Fruit fly (Drosophila melanogaster) whole organism, embryonic: ENCODE data around the gene ttm50.

Experiments
- Blimp-1 ChIP-seq: fragments of 200-800 bp; sonication (Bioruptor generic); optimal IDR thresholded peaks from 3 replicates; lab custom pipeline; 2018; ENCODE audit warnings: missing biosample characterization, missing genetic modification characterization, mild to moderate bottlenecking, moderate library complexity, missing genetic modification reagents
- CG10431 ChIP-seq: fragments of 200-800 bp; sonication (Bioruptor generic); optimal IDR thresholded peaks from 3 replicates; lab custom pipeline; 2018; ENCODE audit warnings: missing biosample characterization, mild to moderate bottlenecking, missing genetic modification characterization
- CG12104 ChIP-seq: fragments of 200-800 bp; sonication (Bioruptor generic); optimal IDR thresholded peaks from 3 replicates; lab custom pipeline; 2016; ENCODE audit warnings: missing biosample characterization, missing genetic modification characterization
- CG12659 ChIP-seq: fragments of 200-800 bp; sonication (Bioruptor generic); optimal IDR thresholded peaks from 3 replicates; lab custom pipeline; 2017; ENCODE audit warnings: mild to moderate bottlenecking, missing biosample characterization, missing genetic modification reagents, missing genetic modification characterization
- CG13287 ChIP-seq: fragments of 200-800 bp; sonication (Bioruptor generic); IDR thresholded peaks from 2 replicates; pipeline ENCODE4 v1.3.6; 2022; ENCODE audit warnings: missing biosample characterization, missing genetic modification characterization; ENCODE audit not compliant: partially characterized antibody
- CG13894 ChIP-seq: fragments of 200-800 bp; sonication (Bioruptor generic); optimal IDR thresholded peaks from 3 replicates; lab custom pipeline; 2018; ENCODE audit warnings: missing biosample characterization, mild to moderate bottlenecking, missing genetic modification characterization, moderate library complexity
- CG14441 ChIP-seq: fragments of 200-800 bp; sonication (Bioruptor generic); IDR thresholded peaks from 2 replicates; pipeline ENCODE4 v1.3.6; 2022; ENCODE audit warnings: missing biosample characterization, missing genetic modification characterization
- CG15011 ChIP-seq: fragments of 200-800 bp; sonication (Bioruptor generic); optimal IDR thresholded peaks from 3 replicates; lab custom pipeline; 2018; ENCODE audit warnings: missing biosample characterization, mild to moderate bottlenecking, missing genetic modification characterization
- CG1647 ChIP-seq: fragments of 200-800 bp; sonication (Bioruptor generic); optimal IDR thresholded peaks from 3 replicates; lab custom pipeline; 2016; ENCODE audit warnings: missing biosample characterization, missing genetic modification characterization
- CG17186 ChIP-seq: fragments of 200-800 bp; sonication (Bioruptor generic); optimal IDR thresholded peaks from 3 replicates; lab custom pipeline; 2017; ENCODE audit warnings: missing biosample characterization, missing genetic modification reagents, missing genetic modification characterization
- CG17359 ChIP-seq: fragments of 200-800 bp; sonication (Bioruptor generic); optimal IDR thresholded peaks from 3 replicates; lab custom pipeline; 2018; ENCODE audit warnings: missing biosample characterization, mild to moderate bottlenecking, missing genetic modification characterization, moderate library complexity
- CG18011 ChIP-seq: fragments of 200-800 bp; sonication (Bioruptor generic); optimal IDR thresholded peaks from 2 replicates; lab custom pipeline; 2017; ENCODE audit warnings: missing biosample characterization, missing genetic modification characterization, mild to moderate bottlenecking, moderate library complexity, missing genotype
- CG2712 ChIP-seq: fragments of 200-800 bp; optimal IDR thresholded peaks from 3 replicates; lab custom pipeline; 2019; ENCODE audit warnings: missing biosample characterization, mild to moderate bottlenecking, missing genetic modification characterization, moderate library complexity
- CG31365 ChIP-seq: fragments of 200-800 bp; sonication (Bioruptor generic); optimal IDR thresholded peaks from 2 replicates; lab custom pipeline; 2018; ENCODE audit warnings: missing biosample characterization, mild to moderate bottlenecking, missing genetic modification characterization
- CG4404 ChIP-seq: fragments of 200-800 bp; sonication (Bioruptor generic); IDR thresholded peaks from 2 replicates; pipeline ENCODE4 v1.3.6; 2022; ENCODE audit warnings: missing biosample characterization, missing genetic modification characterization
- CG4617 ChIP-seq: fragments of 200-800 bp; sonication (Bioruptor generic); optimal IDR thresholded peaks from 3 replicates; lab custom pipeline; 2016; ENCODE audit warnings: missing biosample characterization, missing genetic modification characterization, borderline replicate concordance
- CG6654 ChIP-seq: fragments of 200-800 bp; sonication (Bioruptor generic); optimal IDR thresholded peaks from 2 replicates; lab custom pipeline; 2017; ENCODE audit warnings: missing biosample characterization, mild to moderate bottlenecking, missing genetic modification characterization
- CG6683 ChIP-seq: fragments of 200-800 bp; sonication (Bioruptor generic); optimal IDR thresholded peaks from 2 replicates; lab custom pipeline; 2017; ENCODE audit warnings: missing biosample characterization, mild to moderate bottlenecking, missing genetic modification characterization, missing genetic modification reagents
- CG6689 ChIP-seq: fragments of 200-800 bp; sonication (Bioruptor generic); IDR thresholded peaks from 2 replicates; pipeline ENCODE4 v1.3.6; 2022; ENCODE audit warnings: missing biosample characterization, missing genetic modification characterization
- CG8388 ChIP-seq: fragments of 200-800 bp; sonication (Bioruptor generic); optimal IDR thresholded peaks from 2 replicates; lab custom pipeline; 2019; ENCODE audit warnings: missing biosample characterization, mild to moderate bottlenecking, missing genetic modification characterization, moderate library complexity
- CG9797 ChIP-seq: fragments of 200-800 bp; sonication (Bioruptor generic); optimal IDR thresholded peaks from 3 replicates; lab custom pipeline; 2018; ENCODE audit warnings: missing biosample characterization, mild to moderate bottlenecking, missing genetic modification characterization
- D ChIP-seq, 2 experiments: fragments of 200-800 bp in 1 of 2; fragments of >200 bp in 1 of 2; sonication (Bioruptor generic) in 1 of 2; optimal IDR thresholded peaks; 2 replicates in 1 of 2; 3 replicates in 1 of 2; lab custom pipeline; 2017; ENCODE audit warnings: mild to moderate bottlenecking in 1 of 2, missing biosample characterization in 1 of 2, missing genetic modification characterization in 1 of 2, missing genetic modification reagents in 1 of 2
- D19A ChIP-seq: fragments of 200-800 bp; optimal IDR thresholded peaks from 3 replicates; lab custom pipeline; 2019; ENCODE audit warnings: missing biosample characterization, mild to moderate bottlenecking, missing genetic modification characterization, moderate library complexity
- D19B ChIP-seq: fragments of 200-800 bp; sonication (Bioruptor generic); optimal IDR thresholded peaks from 2 replicates; lab custom pipeline; 2017; ENCODE audit warnings: missing biosample characterization, mild to moderate bottlenecking, missing genetic modification characterization
- Dfd ChIP-seq, 2 experiments: fragments of >200 bp; optimal IDR thresholded peaks; 2 replicates each; lab custom pipeline; 2017; ENCODE audit warnings: missing biosample characterization in 2 of 2, missing genetic modification characterization in 2 of 2
- Dp ChIP-seq: fragments of 200-800 bp; sonication (Bioruptor generic); optimal IDR thresholded peaks from 2 replicates; lab custom pipeline; 2018; ENCODE audit warnings: missing biosample characterization, mild to moderate bottlenecking, missing genetic modification characterization, moderate library complexity
- Jarid2 ChIP-seq: fragments of 200-800 bp; sonication (Bioruptor generic); optimal IDR thresholded peaks from 3 replicates; lab custom pipeline; 2017; ENCODE audit warnings: mild to moderate bottlenecking, missing biosample characterization, missing genetic modification reagents, missing genetic modification characterization
- MBD-R2 ChIP-seq: fragments of 200-800 bp; sonication (Bioruptor generic); IDR thresholded peaks from 2 replicates; pipeline ENCODE4 v1.3.6; 2022; ENCODE audit warnings: missing biosample characterization, missing genetic modification characterization
- MTF-1 ChIP-seq: fragments of 200-800 bp; sonication (Bioruptor generic); optimal IDR thresholded peaks from 2 replicates; lab custom pipeline; 2018; ENCODE audit warnings: missing biosample characterization, mild to moderate bottlenecking, missing genetic modification characterization, borderline replicate concordance
- NC2α ChIP-seq: fragments of 200-800 bp; sonication (Bioruptor generic); optimal IDR thresholded peaks from 2 replicates; lab custom pipeline; 2016; ENCODE audit warnings: missing biosample characterization, missing genetic modification characterization
- NC2β ChIP-seq: fragments of 200-800 bp; sonication (Bioruptor generic); optimal IDR thresholded peaks from 2 replicates; lab custom pipeline; 2016; ENCODE audit warnings: missing biosample characterization, missing genetic modification characterization
- Nf-YA ChIP-seq: fragments of 200-800 bp; sonication (Bioruptor generic); IDR thresholded peaks from 2 replicates; pipeline ENCODE4 v1.3.6; 2022; ENCODE audit warnings: missing biosample characterization, missing genetic modification characterization
- Nf-YB ChIP-seq: fragments of 200-800 bp; sonication (Bioruptor generic); optimal IDR thresholded peaks from 3 replicates; lab custom pipeline; 2019; ENCODE audit warnings: missing biosample characterization, mild to moderate bottlenecking, missing genetic modification characterization, moderate library complexity
- Scr ChIP-seq: fragments of 200-800 bp; sonication (Bioruptor generic); IDR thresholded peaks from 2 replicates; pipeline ENCODE4 v1.3.6; 2022; ENCODE audit warnings: missing biosample characterization, missing genetic modification characterization; ENCODE audit not compliant: partially characterized antibody
- Spps ChIP-seq: fragments of 200-800 bp; sonication (Bioruptor generic); optimal IDR thresholded peaks from 2 replicates; lab custom pipeline; 2018; ENCODE audit warnings: missing biosample characterization, mild to moderate bottlenecking, missing genetic modification characterization
- YL-1 ChIP-seq: fragments of 200-800 bp; sonication (Bioruptor generic); optimal IDR thresholded peaks from 3 replicates; lab custom pipeline; 2017; ENCODE audit warnings: missing biosample characterization, mild to moderate bottlenecking, missing genetic modification characterization
- ap ChIP-seq: fragments of 200-800 bp; sonication (Bioruptor generic); IDR thresholded peaks from 2 replicates; pipeline ENCODE4 v1.3.6; 2022; ENCODE audit warnings: missing biosample characterization, missing genetic modification characterization
- ara ChIP-seq: fragments of 200-800 bp; sonication (Bioruptor generic); IDR thresholded peaks from 2 replicates; pipeline ENCODE4 v1.3.6; 2022; ENCODE audit warnings: missing biosample characterization, missing genetic modification characterization
- bbx ChIP-seq: fragments of 200-800 bp; sonication (Bioruptor generic); IDR thresholded peaks from 2 replicates; pipeline ENCODE4 v1.3.6; 2022; ENCODE audit warnings: missing biosample characterization, missing genetic modification characterization; ENCODE audit not compliant: partially characterized antibody
- chinmo ChIP-seq: fragments of 200-800 bp; sonication (Bioruptor generic); IDR thresholded peaks from 4 replicates; pipeline ENCODE4 v1.3.6; 2022; ENCODE audit warnings: missing biosample characterization, missing genetic modification characterization; ENCODE audit not compliant: partially characterized antibody
- crol ChIP-seq: fragments of 200-800 bp; sonication (Bioruptor generic); IDR thresholded peaks from 2 replicates; pipeline ENCODE4 v1.3.6; 2022; ENCODE audit warnings: missing biosample characterization, missing genetic modification characterization
- esg ChIP-seq: fragments of 200-800 bp; sonication (Bioruptor generic); conservative IDR thresholded peaks from 2 replicates; pipeline ENCODE4 v1.3.6; 2022; ENCODE audit warnings: missing biosample characterization, missing genetic modification characterization
- eve ChIP-seq, 2 experiments: fragments of >200 bp; optimal IDR thresholded peaks; 2 replicates each; lab custom pipeline; 2017; ENCODE audit warnings: missing biosample characterization in 2 of 2, missing genetic modification characterization in 2 of 2
- hbn ChIP-seq: fragments of 200-800 bp; sonication (Bioruptor generic); IDR thresholded peaks from 2 replicates; pipeline ENCODE4 v1.3.6; 2022; ENCODE audit warnings: missing biosample characterization, missing genetic modification characterization; ENCODE audit not compliant: partially characterized antibody
- peb ChIP-seq: fragments of 200-800 bp; sonication (Bioruptor generic); IDR thresholded peaks from 2 replicates; pipeline ENCODE4 v1.3.6; 2022; ENCODE audit warnings: missing biosample characterization, missing genetic modification characterization
- prd ChIP-seq, 3 experiments: fragments of >200 bp in 2 of 3; fragments of 200-800 bp in 1 of 3; sonication (Bioruptor generic) in 1 of 3; optimal IDR thresholded peaks in 2 of 3; IDR thresholded peaks in 1 of 3; 2 replicates in 2 of 3; 3 replicates in 1 of 3; pipeline versions ENCODE4 v1.3.6 to Lab custom; 2017 to 2022; ENCODE audit warnings: missing biosample characterization in 1 of 3, missing genetic modification characterization in 1 of 3
- toy ChIP-seq: fragments of 200-800 bp; sonication (Bioruptor generic); IDR thresholded peaks from 2 replicates; pipeline ENCODE4 v1.3.6; 2022; ENCODE audit warnings: missing biosample characterization, missing genetic modification characterization
- vvl ChIP-seq: fragments of 200-800 bp; sonication (Bioruptor generic); IDR thresholded peaks from 2 replicates; pipeline ENCODE4 v1.3.6; 2022; ENCODE audit warnings: missing biosample characterization, missing genetic modification characterization
- zfh1 ChIP-seq: fragments of 200-800 bp; sonication (Bioruptor generic); IDR thresholded peaks from 3 replicates; pipeline ENCODE4 v1.3.6; 2022; ENCODE audit warnings: missing biosample characterization, missing genetic modification characterization

The ttm50 gene

dm6 chrX:2738663-2739062 is 6.7 kb upstream of the ttm50 start, which contains the start of gene crm:
crm (minus strand) TSS chrX:2738773.
- TF ChIP-seq zfh1 (GFP tag; lab: Robert Waterston, UW) (no peak), CG18011 (GFP tag; lab: Kevin White, UChicago) (no peak), eve (GFP tag; optimal IDR thresholded peaks at IDR 0.05; lab: Kevin White, UChicago) (no peak), D19A (no peak), NC2α (GFP tag; lab: Kevin White, UChicago) (no peak), CG6683 (GFP tag; lab: Kevin White, UChicago) (no peak), CG6689 (GFP tag; lab: Robert Waterston, UW) (no peak), chinmo (GFP tag; lab: Robert Waterston, UW) (no peak), Dp (peak; percentile 4), CG8388 (GFP tag; lab: Kevin White, UChicago) (no peak), CG31365 (tag; lab: Kevin White, UChicago) (no peak), peb (GFP tag; lab: Robert Waterston, UW) (no peak), CG6654 (no peak), hbn (GFP tag; lab: Robert Waterston, UW) (0 out of 2 replicates have a peak, but pooled peaks have one; percentile 13), ara (no peak), CG14441 (GFP tag; lab: Robert Waterston, UW) (no peak), CG1647 (GFP tag; lab: Kevin White, UChicago) (no peak), Jarid2 (GFP tag; lab: Kevin White, UChicago) (no peak), MTF-1 (GFP tag; lab: Kevin White, UChicago) (no peak), CG9797 (GFP tag; lab: Kevin White, UChicago) (peak; percentile 24), CG13287 (peak; percentile 26; the same call in 1 of the 2 replicates), CG12659 (GFP tag; lab: Kevin White, UChicago) (peak; percentile 33), MBD-R2 (GFP tag; lab: Robert Waterston, UW) (peak; percentile 63), esg (GFP tag; lab: Robert Waterston, UW) (no peak), CG10431 (no peak), bbx (GFP tag; lab: Robert Waterston, UW) (no peak), CG4404 (no peak), crol (GFP tag; lab: Robert Waterston, UW) (no peak), Nf-YB (GFP tag; lab: Kevin White, UChicago) (no peak), Scr (GFP tag; lab: Robert Waterston, UW) (no peak), Spps (tag; lab: Kevin White, UChicago) (no peak), vvl (GFP tag; lab: Robert Waterston, UW) (peak; percentile 65), Blimp-1 (GFP tag; lab: Kevin White, UChicago) (no peak), CG17186 (peak; percentile 99), CG2712 (tag; lab: Kevin White, UChicago) (peak; percentile 56), prd (optimal IDR thresholded peaks at IDR 0.05; lab: Kevin White, UChicago) (no peak), prd (GFP tag; IDR thresholded peaks at IDR 0.05; lab: Robert Waterston, UW) (no peak), Dfd (GFP tag; optimal IDR thresholded peaks at IDR 0.05; lab: Kevin White, UChicago) (no peak), D19B (GFP tag; lab: Kevin White, UChicago) (no peak), Nf-YA (GFP tag; lab: Robert Waterston, UW) (no peak), NC2β (GFP tag; lab: Kevin White, UChicago) (no peak), toy (GFP tag; lab: Robert Waterston, UW) (no peak), CG12104 (no peak), ap (GFP tag; lab: Robert Waterston, UW) (no peak), CG4617 (GFP tag; lab: Kevin White, UChicago) (no peak), YL-1 (GFP tag; lab: Kevin White, UChicago) (no peak), CG17359 (tag; lab: Kevin White, UChicago) (no peak), CG13894 (tag; lab: Kevin White, UChicago) (no peak), D (optimal IDR thresholded peaks at IDR 0.05; lab: Kevin White, UChicago) (no peak), D (GFP tag; optimal IDR thresholded peaks at IDR 0.05; lab: Kevin White, UChicago) (no peak), CG15011 (GFP tag; lab: Kevin White, UChicago) (no peak)
